Worm (Caenorhabditis elegans) whole organism, L3 larva: ENCODE measurements around the gene W08A12.3.

Experiments
- aly-2 ChIP-seq: fragments of 150-350 bp; optimal IDR thresholded peaks from 2 replicates; lab custom pipeline; 2014; ENCODE audit warnings: missing biosample characterization, missing genetic modification characterization
- ama-1 ChIP-seq: fragments of 150-350 bp; optimal IDR thresholded peaks from 2 replicates; lab custom pipeline; 2018
- daf-12 ChIP-seq: fragments of 150-350 bp; optimal IDR thresholded peaks from 2 replicates; lab custom pipeline; 2014; ENCODE audit warnings: missing biosample characterization, missing genetic modification reagents, missing genetic modification characterization
- elt-3 ChIP-seq, 3 experiments: fragments of 150-350 bp in 1 of 3; sonication (generic microtip) in 2 of 3; optimal IDR thresholded peaks; 2 replicates in 2 of 3; 4 replicates in 1 of 3; lab custom pipeline; 2014 to 2017; ENCODE audit warnings: missing biosample characterization in 3 of 3, missing genetic modification characterization in 3 of 3
- jun-1 ChIP-seq: fragments of 150-350 bp; optimal IDR thresholded peaks from 2 replicates; lab custom pipeline; 2014; ENCODE audit warnings: missing biosample characterization, missing genetic modification reagents, missing genetic modification characterization
- mdl-1 ChIP-seq: fragments of 150-350 bp; optimal IDR thresholded peaks from 2 replicates; lab custom pipeline; 2014; ENCODE audit warnings: missing biosample characterization, missing genetic modification characterization
- nfya-1 ChIP-seq: sonication (generic microtip); optimal IDR thresholded peaks from 2 replicates; lab custom pipeline; 2017; ENCODE audit warnings: missing genetic modification characterization, mild to moderate bottlenecking, missing compliant biosample characterization, antibody characterized with exemption, moderate library complexity; ENCODE audit not compliant: insufficient read depth
- nhr-67 ChIP-seq: fragments of 150-350 bp; optimal IDR thresholded peaks from 2 replicates; lab custom pipeline; 2014; ENCODE audit warnings: missing biosample characterization, missing genetic modification characterization
- pqm-1 ChIP-seq: fragments of 150-350 bp; optimal IDR thresholded peaks from 2 replicates; lab custom pipeline; 2017; ENCODE audit warnings: missing biosample characterization, missing genetic modification characterization, inconsistent platforms
- sea-2 ChIP-seq: fragments of 150-350 bp; sonication (generic microtip); optimal IDR thresholded peaks from 4 replicates; lab custom pipeline; 2014; ENCODE audit warnings: missing biosample characterization, missing genetic modification reagents, missing genetic modification characterization
- snpc-4 ChIP-seq: fragments of 150-350 bp; optimal IDR thresholded peaks from 2 replicates; lab custom pipeline; 2014; ENCODE audit warnings: missing biosample characterization, missing genetic modification characterization
- tbx-2 ChIP-seq: sonication (generic microtip); optimal IDR thresholded peaks from 2 replicates; lab custom pipeline; 2016; ENCODE audit warnings: mild to moderate bottlenecking, missing genetic modification characterization, missing compliant biosample characterization
- ztf-4 ChIP-seq: fragments of 150-350 bp; optimal IDR thresholded peaks from 2 replicates; lab custom pipeline; 2014; ENCODE audit warnings: missing biosample characterization, missing genetic modification characterization

DNA sequence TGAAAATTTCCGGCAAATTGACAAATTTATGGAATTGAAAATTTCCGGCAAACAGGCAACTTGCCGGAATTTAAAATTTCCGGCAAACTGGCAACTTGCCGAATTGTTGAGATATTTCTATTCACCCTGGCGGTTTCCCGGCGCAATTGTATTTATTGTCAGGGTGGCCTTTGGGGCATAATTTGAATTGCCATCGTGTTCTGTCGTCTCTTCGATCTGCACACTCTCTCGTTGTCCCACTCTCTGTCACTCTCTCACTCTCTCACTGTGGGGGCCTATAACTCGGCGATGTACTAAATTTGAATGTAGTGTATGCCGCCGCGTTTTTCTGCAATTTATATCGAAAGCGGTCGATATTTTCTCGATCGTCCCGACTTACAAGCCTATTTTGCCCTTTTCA is 20.3 kb downstream of the W08A12.3 start:
- TF ChIP-seq snpc-4 (no peak), jun-1 (no peak), daf-12 (tag; lab: Kevin White, UChicago) (no peak), aly-2 (tag; lab: Kevin White, UChicago) (no peak), tbx-2 (tag; lab: Kevin White, UChicago) (no peak), mdl-1 (tag; lab: Kevin White, UChicago) (no peak), nhr-67 (tag; lab: Kevin White, UChicago) (no peak), elt-3 (tag; optimal IDR thresholded peaks at IDR 0.05; lab: Kevin White, UChicago) (no peak), ztf-4 (no peak), sea-2 (GFP tag; lab: Kevin White, UChicago) (no peak), pqm-1 (tag; lab: Kevin White, UChicago) (no peak), nfya-1 (no peak), ama-1 (lab: Kevin White, UChicago) (no peak)
